Fruit fly (Drosophila melanogaster) whole organism, embryonic: ENCODE data around the gene CG18563.

Source experiments
- Aef1 ChIP-seq: fragments of 200-800 bp; sonication (Bioruptor generic); IDR thresholded peaks from 3 replicates; pipeline ENCODE4 v1.3.6; 2022; ENCODE audit warnings: missing biosample characterization, missing genetic modification characterization
- Antp ChIP-seq: fragments of 200-800 bp; sonication (Bioruptor generic); optimal IDR thresholded peaks from 3 replicates; lab custom pipeline; 2016; ENCODE audit warnings: missing biosample characterization, missing genetic modification characterization
- Bdp1 ChIP-seq: fragments of 200-800 bp; sonication (Bioruptor generic); optimal IDR thresholded peaks from 3 replicates; lab custom pipeline; 2016; ENCODE audit warnings: missing biosample characterization, missing genetic modification characterization
- Bgb ChIP-seq: fragments of 200-800 bp; sonication (Bioruptor generic); IDR thresholded peaks from 2 replicates; pipeline ENCODE4 v1.3.6; 2022; ENCODE audit warnings: missing biosample characterization, missing genetic modification characterization; ENCODE audit not compliant: partially characterized antibody
- Blimp-1 ChIP-seq: fragments of 200-800 bp; sonication (Bioruptor generic); optimal IDR thresholded peaks from 3 replicates; lab custom pipeline; 2018; ENCODE audit warnings: missing biosample characterization, missing genetic modification characterization, mild to moderate bottlenecking, moderate library complexity, missing genetic modification reagents
- CG17612 ChIP-seq: fragments of 200-800 bp; sonication (Bioruptor generic); IDR thresholded peaks from 2 replicates; pipeline ENCODE4 v1.3.6; 2022; ENCODE audit warnings: missing biosample characterization, missing genetic modification characterization
- CG18011 ChIP-seq: fragments of 200-800 bp; sonication (Bioruptor generic); optimal IDR thresholded peaks from 2 replicates; lab custom pipeline; 2017; ENCODE audit warnings: missing biosample characterization, missing genetic modification characterization, mild to moderate bottlenecking, moderate library complexity, missing genotype
- CG2116 ChIP-seq: fragments of 200-800 bp; sonication (Bioruptor generic); optimal IDR thresholded peaks from 3 replicates; lab custom pipeline; 2018; ENCODE audit warnings: missing biosample characterization, mild to moderate bottlenecking, missing genetic modification characterization
- CG2875 ChIP-seq: fragments of 200-800 bp; sonication (Bioruptor generic); optimal IDR thresholded peaks from 2 replicates; lab custom pipeline; 2017; ENCODE audit warnings: missing biosample characterization, mild to moderate bottlenecking, missing genetic modification characterization, missing genetic modification reagents
- CG5953 ChIP-seq: fragments of 200-800 bp; sonication (Bioruptor generic); IDR thresholded peaks from 2 replicates; pipeline ENCODE4 v1.3.6; 2022; ENCODE audit warnings: missing biosample characterization, missing genetic modification characterization
- CG7839 ChIP-seq: fragments of 200-800 bp; sonication (Bioruptor generic); optimal IDR thresholded peaks from 3 replicates; lab custom pipeline; 2018; ENCODE audit warnings: missing biosample characterization, mild to moderate bottlenecking, missing genetic modification characterization, moderate library complexity
- CG8281 ChIP-seq: fragments of 200-800 bp; sonication (Bioruptor generic); optimal IDR thresholded peaks from 2 replicates; lab custom pipeline; 2018; ENCODE audit warnings: missing biosample characterization, mild to moderate bottlenecking, missing genetic modification characterization, moderate library complexity
- E2f1 ChIP-seq: fragments of 200-800 bp; sonication (Bioruptor generic); IDR thresholded peaks from 2 replicates; pipeline ENCODE4 v1.3.6; 2022; ENCODE audit warnings: missing biosample characterization, missing genetic modification characterization
- Hey ChIP-seq: fragments of 200-800 bp; sonication (Bioruptor generic); optimal IDR thresholded peaks from 3 replicates; lab custom pipeline; 2018; ENCODE audit warnings: missing biosample characterization, mild to moderate bottlenecking, missing genetic modification characterization
- Hmx ChIP-seq: fragments of 200-800 bp; sonication (Bioruptor generic); optimal IDR thresholded peaks from 2 replicates; lab custom pipeline; 2016; ENCODE audit warnings: missing biosample characterization, missing genetic modification characterization
- Med ChIP-seq: fragments of 200-800 bp; sonication (Bioruptor generic); peaks from one replicate; lab custom pipeline; 2016; ENCODE audit warnings: missing biosample characterization, missing genetic modification characterization, mild to moderate bottlenecking, inconsistent platforms, moderate library complexity
- NK7.1 ChIP-seq: fragments of 200-800 bp; sonication (Bioruptor generic); optimal IDR thresholded peaks from 3 replicates; lab custom pipeline; 2016; ENCODE audit warnings: missing biosample characterization, missing genetic modification characterization
- Sox100B ChIP-seq: fragments of 200-800 bp; sonication (Bioruptor generic); optimal IDR thresholded peaks from 3 replicates; lab custom pipeline; 2018; ENCODE audit warnings: missing biosample characterization, mild to moderate bottlenecking, missing genetic modification characterization
- cas ChIP-seq: fragments of 200-800 bp; sonication (Bioruptor generic); IDR thresholded peaks from 2 replicates; pipeline ENCODE4 v1.3.6; 2022; ENCODE audit warnings: missing biosample characterization, missing genetic modification characterization
- cato ChIP-seq: fragments of 200-800 bp; sonication (Bioruptor generic); optimal IDR thresholded peaks from 2 replicates; lab custom pipeline; 2016; ENCODE audit warnings: missing biosample characterization, missing genetic modification characterization, borderline replicate concordance
- crc ChIP-seq: fragments of 200-800 bp; sonication (Bioruptor generic); optimal IDR thresholded peaks from 2 replicates; lab custom pipeline; 2016; ENCODE audit warnings: missing biosample characterization, missing genetic modification characterization
- cwo ChIP-seq: fragments of 200-800 bp; sonication (Bioruptor generic); optimal IDR thresholded peaks from 3 replicates; lab custom pipeline; 2017; ENCODE audit warnings: missing biosample characterization, missing genetic modification characterization, mild to moderate bottlenecking, moderate library complexity, missing genetic modification reagents
- ewg ChIP-seq: fragments of 200-800 bp; sonication (Bioruptor generic); optimal IDR thresholded peaks from 3 replicates; lab custom pipeline; 2017; ENCODE audit warnings: mild to moderate bottlenecking, missing biosample characterization, missing genetic modification reagents, missing genetic modification characterization
- fd64A ChIP-seq: fragments of 200-800 bp; sonication (Bioruptor generic); optimal IDR thresholded peaks from 3 replicates; lab custom pipeline; 2018; ENCODE audit warnings: missing biosample characterization, mild to moderate bottlenecking, missing genetic modification characterization
- gfzf ChIP-seq: fragments of 200-800 bp; sonication (Bioruptor generic); optimal IDR thresholded peaks from 2 replicates; lab custom pipeline; 2016; ENCODE audit warnings: missing biosample characterization, mild to moderate bottlenecking, missing genetic modification characterization, moderate library complexity
- klu ChIP-seq: fragments of 200-800 bp; sonication (Bioruptor generic); IDR thresholded peaks from 2 replicates; pipeline ENCODE4 v1.3.6; 2022; ENCODE audit warnings: missing biosample characterization, missing genetic modification characterization
- lab ChIP-seq: fragments of 200-800 bp; sonication (Bioruptor generic); optimal IDR thresholded peaks from 3 replicates; lab custom pipeline; 2017; ENCODE audit warnings: missing biosample characterization, missing genetic modification characterization, mild to moderate bottlenecking, moderate library complexity, missing genetic modification reagents
- lola ChIP-seq, 3 experiments: fragments of >200 bp in 2 of 3; fragments of 200-800 bp in 1 of 3; sonication (Bioruptor generic) in 1 of 3; optimal IDR thresholded peaks; 2 replicates each; lab custom pipeline; 2017 to 2019; ENCODE audit warnings: missing biosample characterization in 3 of 3, missing genetic modification characterization in 3 of 3, mild to moderate bottlenecking in 1 of 3, moderate library complexity in 1 of 3
- nau ChIP-seq: fragments of 200-800 bp; sonication (Bioruptor generic); optimal IDR thresholded peaks from 3 replicates; lab custom pipeline; 2017; ENCODE audit warnings: missing biosample characterization, mild to moderate bottlenecking, missing genetic modification characterization, missing genetic modification reagents
- odd ChIP-seq: fragments of 200-800 bp; sonication (Bioruptor generic); optimal IDR thresholded peaks from 2 replicates; lab custom pipeline; 2017; ENCODE audit warnings: missing biosample characterization, mild to moderate bottlenecking, missing genetic modification characterization
- psq ChIP-seq: fragments of 200-800 bp; sonication (Bioruptor generic); optimal IDR thresholded peaks from 2 replicates; lab custom pipeline; 2017; ENCODE audit warnings: missing biosample characterization, missing genetic modification characterization
- pzg ChIP-seq: fragments of 200-800 bp; sonication (Bioruptor generic); optimal IDR thresholded peaks from 3 replicates; lab custom pipeline; 2018; ENCODE audit warnings: missing biosample characterization, mild to moderate bottlenecking, missing genetic modification characterization, moderate library complexity
- sens ChIP-seq: fragments of 200-800 bp; sonication (Bioruptor generic); peaks from one replicate; lab custom pipeline; 2016; ENCODE audit warnings: missing biosample characterization, missing genetic modification characterization
- shn ChIP-seq: fragments of 200-800 bp; sonication (Bioruptor generic); optimal IDR thresholded peaks from 3 replicates; lab custom pipeline; 2016; ENCODE audit warnings: missing biosample characterization, missing genetic modification characterization
- stwl ChIP-seq: fragments of 200-800 bp; sonication (Bioruptor generic); optimal IDR thresholded peaks from 3 replicates; lab custom pipeline; 2018; ENCODE audit warnings: missing biosample characterization, mild to moderate bottlenecking, missing genetic modification characterization, moderate library complexity
- unc-4 ChIP-seq: fragments of 200-800 bp; sonication (Bioruptor generic); IDR thresholded peaks from 2 replicates; pipeline ENCODE4 v1.3.6; 2022; ENCODE audit warnings: missing biosample characterization, missing genetic modification characterization; ENCODE audit not compliant: partially characterized antibody
- unpg ChIP-seq: fragments of 200-800 bp; sonication (Bioruptor generic); optimal IDR thresholded peaks from 3 replicates; lab custom pipeline; 2018; ENCODE audit warnings: missing biosample characterization, mild to moderate bottlenecking, missing genetic modification characterization, moderate library complexity
- yki ChIP-seq: fragments of >200 bp; optimal IDR thresholded peaks from 3 replicates; lab custom pipeline; 2018
- z ChIP-seq: fragments of 200-800 bp; sonication (Bioruptor generic); IDR thresholded peaks from 3 replicates; pipeline ENCODE4 v1.3.6; 2022; ENCODE audit warnings: missing biosample characterization, missing genetic modification characterization
- zen2 ChIP-seq: fragments of 200-800 bp; sonication (Bioruptor generic); IDR thresholded peaks from 3 replicates; pipeline ENCODE4 v1.3.6; 2022; ENCODE audit warnings: missing biosample characterization, missing genetic modification characterization; ENCODE audit not compliant: partially characterized antibody

Gene CG18563

dm6 chr2L:17465915-17466677 lies 8.3 kb upstream of the CG18563 start (continued):
- TF ChIP-seq lola (GFP tag; optimal IDR thresholded peaks at IDR 0.05; lab: Kevin White, UChicago) (peak in 1 of 3 experiments; percentile 81), crc (peak; percentile 74), Antp (GFP tag; lab: Kevin White, UChicago) (peak; percentile 74), cato (GFP tag; lab: Kevin White, UChicago) (peak; percentile 70), Bgb (no peak), z (GFP tag; lab: Robert Waterston, UW) (no peak), Hmx (GFP tag; lab: Kevin White, UChicago) (no peak), CG17612 (GFP tag; lab: Robert Waterston, UW) (no peak), yki (lab: Kevin White, UChicago) (no peak), Aef1 (peak; percentile 70; the same call in 2 of the 3 replicates), CG5953 (GFP tag; lab: Robert Waterston, UW) (peak; percentile 73; the same call in 1 of the 2 replicates)

DNA sequence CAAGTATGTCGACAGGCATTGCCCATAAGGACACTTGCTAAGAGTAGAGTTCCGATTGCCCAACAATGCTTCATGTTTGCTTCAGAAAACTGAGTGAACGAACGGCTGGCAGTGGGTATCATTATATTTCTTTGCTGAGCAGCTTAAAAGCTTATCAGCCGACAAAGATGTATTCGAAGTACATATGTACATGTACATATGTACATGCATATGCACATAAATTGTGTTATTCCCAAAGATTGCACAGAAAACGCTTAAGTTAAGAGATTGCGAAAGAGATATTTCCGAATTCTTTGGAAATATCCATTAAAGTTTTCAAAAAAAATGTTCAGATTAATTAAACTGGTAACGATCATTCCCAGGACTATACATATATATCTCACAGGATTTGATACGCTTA lies 2.0 kb downstream of the CG18563 start, which contains the start of gene SPH93:
Gene SPH93 (minus strand): TSS at position 101 of the 400 bp plus-strand sequence.
- TF ChIP-seq stwl = no peak
- TF ChIP-seq, all 482 proteins: peak for 0

dm6 chr2L:17452624-17453023 lies 5.2 kb downstream of the CG18563 start, which contains the start of gene CG5050:
Gene CG5050, plus strand, starts transcription at chr2L:17452924.
- TF ChIP-seq gfzf (GFP tag; lab: Kevin White, UChicago) (no peak), zen2 (GFP tag; lab: Robert Waterston, UW) (no peak), CG18011 (no peak)
- TF ChIP-seq, all 482 proteins: peak for 0

- TF ChIP-seq Hey (tag; lab: Kevin White, UChicago) (peak; percentile 92), unpg (GFP tag; lab: Kevin White, UChicago) (no peak), sens (peak; percentile 50), cwo (peak; percentile 38), shn (GFP tag; lab: Kevin White, UChicago) (no peak)
- TF ChIP-seq, all 482 proteins: peak for 3
These were observed 5.8 kb downstream of the CG18563 start for dm6 chr2L:17452084-17452483.

dm6 chr2L:17450505-17451415 lies 7.1 kb downstream of the CG18563 start:
- no peak for TF ChIP-seq CG2116 (GFP tag; lab: Kevin White, UChicago)
- peak; percentile 60 for TF ChIP-seq nau
- peak; percentile 21 for TF ChIP-seq CG8281
- peak; percentile 38 for TF ChIP-seq odd (GFP tag; lab: Kevin White, UChicago)
- peak; percentile 53 for TF ChIP-seq CG2875 (GFP tag; lab: Kevin White, UChicago)
- no peak; the same call in 1 of the 2 replicates for TF ChIP-seq klu (GFP tag; lab: Robert Waterston, UW)
- no peak for TF ChIP-seq pzg (GFP tag; lab: Kevin White, UChicago)
- peak; percentile 55 for TF ChIP-seq Blimp-1 (GFP tag; lab: Kevin White, UChicago)
- TF ChIP-seq Bdp1 (GFP tag; lab: Kevin White, UChicago) = no peak
- TF ChIP-seq fd64A (GFP tag; lab: Kevin White, UChicago) = no peak
- TF ChIP-seq unc-4 (GFP tag; lab: Robert Waterston, UW) = no peak
- TF ChIP-seq E2f1 (GFP tag; lab: Robert Waterston, UW) = no peak
- peak; percentile 69 for TF ChIP-seq cas (GFP tag; lab: Robert Waterston, UW)
- peak; percentile 77 for TF ChIP-seq Sox100B (GFP tag; lab: Kevin White, UChicago)
- peak; percentile 75 for TF ChIP-seq CG7839 (tag; lab: Kevin White, UChicago)
- peak; percentile 26 for TF ChIP-seq NK7.1
- TF ChIP-seq lab (GFP tag; lab: Kevin White, UChicago) = peak; percentile 70
- TF ChIP-seq Med (GFP tag; lab: Kevin White, UChicago) = peak; percentile 88
- peak; percentile 28 for TF ChIP-seq ewg
- no peak for TF ChIP-seq psq (GFP tag; lab: Kevin White, UChicago)
